Worm (Caenorhabditis elegans) whole organism, young adult: ENCODE measurements around the gene akt-2.

Experiments
- B0035.1 ChIP-seq: sonication (generic microtip); optimal IDR thresholded peaks from 2 replicates; lab custom pipeline; 2016; ENCODE audit warnings: missing genetic modification characterization, mild to moderate bottlenecking, missing compliant biosample characterization, missing genotype, missing genetic modification reagents
- B0336.3 ChIP-seq: fragments of 200-800 bp; sonication (Bioruptor generic); IDR thresholded peaks from 2 replicates; pipeline ENCODE4 v1.3.6; 2022; ENCODE audit warnings: missing genetic modification characterization, missing compliant biosample characterization
- F22D6.2 ChIP-seq: sonication (generic microtip); optimal IDR thresholded peaks from 2 replicates; lab custom pipeline; 2016; ENCODE audit warnings: mild to moderate bottlenecking, missing genetic modification characterization, missing compliant biosample characterization
- F33H1.4 ChIP-seq: fragments of 200-800 bp; sonication (Bioruptor generic); IDR thresholded peaks from 2 replicates; pipeline ENCODE4 v1.3.6; 2022; ENCODE audit warnings: missing genetic modification reagents, missing genetic modification characterization, missing compliant biosample characterization
- F57A8.1 ChIP-seq: fragments of 200-800 bp; sonication (Bioruptor generic); optimal IDR thresholded peaks from 2 replicates; lab custom pipeline; 2018; ENCODE audit warnings: mild to moderate bottlenecking, missing genetic modification characterization, moderate library complexity, missing compliant biosample characterization
- F57C9.4 ChIP-seq: sonication (generic microtip); optimal IDR thresholded peaks from 2 replicates; lab custom pipeline; 2017; ENCODE audit warnings: mild to moderate bottlenecking, missing genetic modification characterization, missing compliant biosample characterization
- K11D2.4 ChIP-seq: fragments of 200-800 bp; sonication (Bioruptor generic); IDR thresholded peaks from 2 replicates; pipeline ENCODE4 v1.3.6; 2022; ENCODE audit warnings: missing genetic modification reagents, missing genetic modification characterization, missing compliant biosample characterization
- K12H6.12 ChIP-seq: fragments of 200-800 bp; sonication (Bioruptor generic); optimal IDR thresholded peaks from 2 replicates; lab custom pipeline; 2018; ENCODE audit warnings: mild to moderate bottlenecking, missing genetic modification characterization, missing compliant biosample characterization
- Y53G8AR.9 ChIP-seq: fragments of 200-800 bp; sonication (Bioruptor generic); conservative IDR thresholded peaks from 2 replicates; pipeline ENCODE4 v1.3.6; 2022; ENCODE audit warnings: missing genetic modification reagents, missing genetic modification characterization, missing compliant biosample characterization
- Y67H2A.10 ChIP-seq: fragments of 200-800 bp; sonication (Bioruptor generic); conservative IDR thresholded peaks from 2 replicates; pipeline ENCODE4 v1.3.6; 2022; ENCODE audit warnings: missing genetic modification reagents, missing genetic modification characterization, missing compliant biosample characterization
- Y79H2A.3 ChIP-seq: fragments of 200-800 bp; sonication (Bioruptor generic); conservative IDR thresholded peaks from 2 replicates; pipeline ENCODE4 v1.3.6; 2022; ENCODE audit warnings: missing genetic modification reagents, missing genetic modification characterization, missing compliant biosample characterization
- akir-1 ChIP-seq: fragments of 200-800 bp; sonication (Bioruptor generic); optimal IDR thresholded peaks from 2 replicates; lab custom pipeline; 2018; ENCODE audit warnings: mild to moderate bottlenecking, missing genetic modification characterization, moderate library complexity, missing compliant biosample characterization
- athp-1 ChIP-seq: sonication (generic microtip); optimal IDR thresholded peaks from 2 replicates; lab custom pipeline; 2017; ENCODE audit warnings: mild to moderate bottlenecking, missing genetic modification characterization, missing compliant biosample characterization
- attf-3 ChIP-seq: fragments of 200-800 bp; sonication (Bioruptor generic); conservative IDR thresholded peaks from 2 replicates; pipeline ENCODE4 v1.3.6; 2022; ENCODE audit warnings: missing genetic modification reagents, missing genetic modification characterization, missing compliant biosample characterization
- attf-5 ChIP-seq: fragments of 200-800 bp; sonication (Bioruptor generic); optimal IDR thresholded peaks from 2 replicates; lab custom pipeline; 2018; ENCODE audit warnings: mild to moderate bottlenecking, missing genetic modification characterization, missing compliant biosample characterization
- bed-1 ChIP-seq: fragments of 200-800 bp; sonication (Bioruptor generic); IDR thresholded peaks from 2 replicates; pipeline ENCODE4 v1.3.6; 2022; ENCODE audit warnings: missing genetic modification reagents, missing genetic modification characterization, missing compliant biosample characterization
- ceh-100 ChIP-seq: fragments of 200-800 bp; sonication (Bioruptor generic); IDR thresholded peaks from 2 replicates; pipeline ENCODE4 v1.3.6; 2022; ENCODE audit warnings: missing genetic modification reagents, missing genetic modification characterization, missing compliant biosample characterization
- ceh-40 ChIP-seq: fragments of 200-800 bp; sonication (Bioruptor generic); IDR thresholded peaks from 2 replicates; pipeline ENCODE4 v1.3.6; 2022; ENCODE audit warnings: missing genetic modification characterization, missing compliant biosample characterization
- chd-7 ChIP-seq: sonication (generic microtip); optimal IDR thresholded peaks from 2 replicates; lab custom pipeline; 2016; ENCODE audit warnings: mild to moderate bottlenecking, missing genetic modification characterization, moderate library complexity, missing compliant biosample characterization
- dpff-1 ChIP-seq: sonication (generic microtip); optimal IDR thresholded peaks from 2 replicates; lab custom pipeline; 2017; ENCODE audit warnings: mild to moderate bottlenecking, missing genetic modification characterization, missing compliant biosample characterization
- dpl-1 ChIP-seq: fragments of 150-350 bp; optimal IDR thresholded peaks from 2 replicates; lab custom pipeline; 2014; ENCODE audit warnings: missing biosample characterization, missing genetic modification reagents, missing genetic modification characterization
- egl-18 ChIP-seq: fragments of 200-800 bp; sonication (Bioruptor generic); IDR thresholded peaks from 2 replicates; pipeline ENCODE4 v1.3.6; 2022; ENCODE audit warnings: missing genetic modification reagents, missing genetic modification characterization, missing compliant biosample characterization
- egrh-3 ChIP-seq: fragments of 200-800 bp; sonication (Bioruptor generic); IDR thresholded peaks from 2 replicates; pipeline ENCODE4 v1.3.6; 2022; ENCODE audit warnings: missing genetic modification reagents, missing genetic modification characterization, missing compliant biosample characterization
- ets-4 ChIP-seq: fragments of 200-800 bp; sonication (Bioruptor generic); optimal IDR thresholded peaks from 2 replicates; lab custom pipeline; 2018; ENCODE audit warnings: mild to moderate bottlenecking, missing genetic modification characterization, missing compliant biosample characterization
- gei-17 ChIP-seq: fragments of 200-800 bp; sonication (Bioruptor generic); optimal IDR thresholded peaks from 2 replicates; lab custom pipeline; 2018; ENCODE audit warnings: mild to moderate bottlenecking, missing genetic modification characterization, missing compliant biosample characterization
- hlh-26 ChIP-seq: fragments of 200-800 bp; sonication (Bioruptor generic); conservative IDR thresholded peaks from 2 replicates; pipeline ENCODE4 v1.3.6; 2022; ENCODE audit warnings: missing genetic modification reagents, missing genetic modification characterization, missing compliant biosample characterization
- hmg-1.2 ChIP-seq: fragments of 200-800 bp; sonication (Bioruptor generic); IDR thresholded peaks from 2 replicates; pipeline ENCODE4 v1.3.6; 2022; ENCODE audit warnings: missing genetic modification reagents, missing genetic modification characterization, missing compliant biosample characterization
- hmg-20 ChIP-seq: fragments of 200-800 bp; sonication (Bioruptor generic); IDR thresholded peaks from 2 replicates; pipeline ENCODE4 v1.3.6; 2022; ENCODE audit warnings: missing genetic modification reagents, missing genetic modification characterization, missing compliant biosample characterization
- lag-1 ChIP-seq: fragments of 200-800 bp; sonication (Bioruptor generic); IDR thresholded peaks from 2 replicates; pipeline ENCODE4 v1.3.6; 2022; ENCODE audit warnings: missing genetic modification reagents, missing genetic modification characterization, missing compliant biosample characterization
- lin-40 ChIP-seq: sonication (generic microtip); optimal IDR thresholded peaks from 2 replicates; lab custom pipeline; 2016; ENCODE audit warnings: missing genetic modification characterization, mild to moderate bottlenecking, missing compliant biosample characterization, missing genotype, missing genetic modification reagents
- lir-1 ChIP-seq: fragments of 200-800 bp; sonication (Bioruptor generic); conservative IDR thresholded peaks from 2 replicates; pipeline ENCODE4 v1.3.6; 2022; ENCODE audit warnings: missing genetic modification reagents, missing genetic modification characterization, missing compliant biosample characterization
- lsy-27 ChIP-seq: sonication (generic microtip); optimal IDR thresholded peaks from 2 replicates; lab custom pipeline; 2017; ENCODE audit warnings: missing genetic modification characterization, mild to moderate bottlenecking, missing compliant biosample characterization, antibody characterized with exemption, missing genotype, borderline replicate concordance; ENCODE audit not compliant: insufficient read depth
- madf-10 ChIP-seq: sonication (generic microtip); optimal IDR thresholded peaks from 2 replicates; lab custom pipeline; 2016; ENCODE audit warnings: mild to moderate bottlenecking, missing genetic modification characterization, missing compliant biosample characterization
- madf-8 ChIP-seq: fragments of 200-800 bp; sonication (Bioruptor generic); conservative IDR thresholded peaks from 2 replicates; pipeline ENCODE4 v1.3.6; 2022; ENCODE audit warnings: missing genetic modification reagents, missing genetic modification characterization, missing compliant biosample characterization
- mes-4 ChIP-seq: sonication (generic microtip); optimal IDR thresholded peaks from 2 replicates; lab custom pipeline; 2016; ENCODE audit warnings: missing genotype, missing genetic modification characterization, missing compliant biosample characterization
- mxl-1 ChIP-seq: sonication (generic microtip); optimal IDR thresholded peaks from 2 replicates; lab custom pipeline; 2016; ENCODE audit warnings: missing genetic modification characterization, missing compliant biosample characterization
- nfya-2 ChIP-seq: fragments of 200-800 bp; sonication (Bioruptor generic); IDR thresholded peaks from 2 replicates; pipeline ENCODE4 v1.3.6; 2022; ENCODE audit warnings: missing genetic modification reagents, missing genetic modification characterization, missing compliant biosample characterization
- nhr-90 ChIP-seq: sonication (generic microtip); optimal IDR thresholded peaks from 2 replicates; lab custom pipeline; 2016; ENCODE audit warnings: missing genotype, mild to moderate bottlenecking, missing genetic modification characterization, missing compliant biosample characterization
- rcor-1 ChIP-seq: fragments of 200-800 bp; sonication (Bioruptor generic); IDR thresholded peaks from 2 replicates; pipeline ENCODE4 v1.3.6; 2022; ENCODE audit warnings: missing genetic modification reagents, missing genetic modification characterization, missing compliant biosample characterization
- rec-8 ChIP-seq, 2 experiments: sonication (generic microtip); optimal IDR thresholded peaks; 2 replicates each; lab custom pipeline; 2016; ENCODE audit warnings: mild to moderate bottlenecking in 2 of 2, missing genetic modification characterization in 2 of 2, missing genetic modification reagents in 2 of 2, missing genotype in 2 of 2, missing biosample characterization in 1 of 2, missing compliant biosample characterization in 1 of 2, moderate library complexity in 1 of 2
- rpc-1 ChIP-seq, 2 experiments: fragments of 150-350 bp in 1 of 2; sonication (generic microtip) in 1 of 2; optimal IDR thresholded peaks; 2 replicates each; lab custom pipeline; 2014 to 2018; ENCODE audit warnings: missing biosample characterization in 1 of 2, missing genetic modification characterization in 1 of 2, missing genetic modification reagents in 1 of 2, missing genotype in 1 of 2
- sdz-38 ChIP-seq: sonication (generic microtip); optimal IDR thresholded peaks from 2 replicates; lab custom pipeline; 2016; ENCODE audit warnings: missing genotype, missing genetic modification characterization, missing compliant biosample characterization
- sea-2 ChIP-seq: fragments of 200-800 bp; sonication (Bioruptor generic); IDR thresholded peaks from 2 replicates; pipeline ENCODE4 v1.3.6; 2022; ENCODE audit warnings: missing genetic modification characterization, missing compliant biosample characterization
- snpc-1.1 ChIP-seq: sonication (generic microtip); optimal IDR thresholded peaks from 2 replicates; lab custom pipeline; 2017; ENCODE audit warnings: missing genetic modification characterization, mild to moderate bottlenecking, missing compliant biosample characterization, antibody characterized with exemption, moderate library complexity, missing genotype, missing genetic modification reagents; ENCODE audit not compliant: insufficient read depth
- snpc-1.3 ChIP-seq: sonication (generic microtip); optimal IDR thresholded peaks from 2 replicates; lab custom pipeline; 2017; ENCODE audit warnings: missing genetic modification characterization, mild to moderate bottlenecking, missing compliant biosample characterization, antibody characterized with exemption, moderate library complexity, missing genotype, missing genetic modification reagents; ENCODE audit not compliant: insufficient read depth
- somi-1 ChIP-seq: fragments of 200-800 bp; sonication (Bioruptor generic); optimal IDR thresholded peaks from 2 replicates; lab custom pipeline; 2018; ENCODE audit warnings: mild to moderate bottlenecking, missing genetic modification characterization, missing compliant biosample characterization
- unc-62 ChIP-seq: fragments of 150-350 bp; optimal IDR thresholded peaks from 2 replicates; lab custom pipeline; 2014; ENCODE audit warnings: missing biosample characterization, missing genetic modification reagents, missing genetic modification characterization
- zim-3 ChIP-seq: sonication (generic microtip); optimal IDR thresholded peaks from 2 replicates; lab custom pipeline; 2017; ENCODE audit warnings: mild to moderate bottlenecking, missing genetic modification characterization, moderate library complexity, missing compliant biosample characterization
- ztf-25 ChIP-seq: fragments of 200-800 bp; sonication (Bioruptor generic); IDR thresholded peaks from 2 replicates; pipeline ENCODE4 v1.3.6; 2022; ENCODE audit warnings: missing genetic modification reagents, missing genetic modification characterization, missing compliant biosample characterization

akt-2 gene

DNA sequence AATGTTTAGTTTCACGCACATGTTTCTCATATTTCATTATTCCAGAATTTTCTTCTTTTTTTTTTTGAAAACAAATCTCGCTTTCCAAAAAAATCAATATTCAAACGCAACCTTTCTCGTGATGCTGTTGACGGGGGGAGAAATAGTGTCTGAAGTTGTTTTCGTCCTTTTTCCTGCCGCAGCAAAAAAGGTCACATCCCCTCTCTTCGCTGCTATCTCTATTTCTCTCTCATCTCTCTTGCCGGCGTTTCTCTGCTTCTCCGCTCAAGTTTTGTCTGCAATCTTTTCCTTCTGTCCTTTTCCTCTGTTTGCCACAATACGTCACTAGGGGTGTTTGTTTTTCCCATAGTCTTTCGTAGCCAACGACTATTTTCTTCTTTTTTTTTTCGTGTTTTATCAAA, 760 bp upstream of the akt-2 start (continued):
- TF ChIP-seq zim-3 (tag; lab: Kevin White, UChicago), result no peak
- TF ChIP-seq B0336.3 (GFP tag; lab: Robert Waterston, UW), result 0 out of 2 replicates have a peak, but pooled peaks have one; percentile 29
- no peak for TF ChIP-seq unc-62 (GFP tag; lab: Kevin White, UChicago)
- no peak for TF ChIP-seq madf-10 (tag; lab: Kevin White, UChicago)
- TF ChIP-seq hlh-26 (GFP tag; lab: Robert Waterston, UW), result no peak
- TF ChIP-seq F57C9.4 (tag; lab: Kevin White, UChicago), result no peak
- no peak for TF ChIP-seq hmg-20 (GFP tag; lab: Robert Waterston, UW)
- no peak for TF ChIP-seq sdz-38
- TF ChIP-seq lir-1 (GFP tag; lab: Robert Waterston, UW), result no peak
- TF ChIP-seq nfya-2 (GFP tag; lab: Robert Waterston, UW), result no peak
- TF ChIP-seq snpc-1.1 (tag; lab: Kevin White, UChicago), result no peak
- no peak for TF ChIP-seq rpc-1 (optimal IDR thresholded peaks at IDR 0.05; lab: Kevin White, UChicago)
- TF ChIP-seq rpc-1 (tag; optimal IDR thresholded peaks at IDR 0.05; lab: Kevin White, UChicago), result no peak
- TF ChIP-seq snpc-1.3, result no peak
- TF ChIP-seq rcor-1, result no peak
- TF ChIP-seq Y79H2A.3 (GFP tag; lab: Robert Waterston, UW), result no peak
- TF ChIP-seq hmg-1.2 (GFP tag; lab: Robert Waterston, UW), result peak; percentile 67; the same call in 1 of the 2 replicates
- TF ChIP-seq egrh-3 (GFP tag; lab: Robert Waterston, UW), result peak; percentile 42
- TF ChIP-seq K11D2.4 (GFP tag; lab: Robert Waterston, UW), result peak; percentile 70
- TF ChIP-seq lin-40 (tag; lab: Kevin White, UChicago), result peak; percentile 81
- TF ChIP-seq mxl-1 (tag; lab: Kevin White, UChicago), result no peak
- TF ChIP-seq attf-5 (GFP tag; lab: Kevin White, UChicago), result peak; percentile 69
- no peak for TF ChIP-seq lag-1 (GFP tag; lab: Robert Waterston, UW)
- TF ChIP-seq attf-3 (GFP tag; lab: Robert Waterston, UW), result no peak
- TF ChIP-seq Y67H2A.10 (GFP tag; lab: Robert Waterston, UW), result no peak
- no peak for TF ChIP-seq egl-18 (GFP tag; lab: Robert Waterston, UW)
- no peak for TF ChIP-seq dpff-1 (tag; lab: Kevin White, UChicago)
- TF ChIP-seq sea-2 (GFP tag; lab: Robert Waterston, UW), result no peak
- no peak for TF ChIP-seq lsy-27 (tag; lab: Kevin White, UChicago)
- no peak for TF ChIP-seq akir-1 (GFP tag; lab: Kevin White, UChicago)
- peak; percentile 68 for TF ChIP-seq somi-1 (GFP tag; lab: Kevin White, UChicago)
- no peak for TF ChIP-seq Y53G8AR.9 (GFP tag; lab: Robert Waterston, UW)
- no peak for TF ChIP-seq B0035.1
- TF ChIP-seq ceh-40, result no peak
- TF ChIP-seq madf-8 (GFP tag; lab: Robert Waterston, UW), result no peak
- no peak for TF ChIP-seq bed-1 (GFP tag; lab: Robert Waterston, UW)
- no peak for TF ChIP-seq F33H1.4
- no peak for TF ChIP-seq rec-8 (tag; optimal IDR thresholded peaks at IDR 0.05; lab: Kevin White, UChicago)
- TF ChIP-seq mes-4, result no peak
- no peak for TF ChIP-seq ztf-25 (GFP tag; lab: Robert Waterston, UW)
- TF ChIP-seq dpl-1, result no peak
- TF ChIP-seq athp-1 (tag; lab: Kevin White, UChicago), result no peak
- peak; percentile 62 for TF ChIP-seq gei-17 (GFP tag; lab: Kevin White, UChicago)
- peak; percentile 84 for TF ChIP-seq K12H6.12 (tag; lab: Kevin White, UChicago)
- no peak for TF ChIP-seq F22D6.2 (tag; lab: Kevin White, UChicago)
- TF ChIP-seq ceh-100 (GFP tag; lab: Robert Waterston, UW), result no peak
- TF ChIP-seq chd-7 (tag; lab: Kevin White, UChicago), result peak; percentile 46
- TF ChIP-seq ets-4, result no peak
- no peak for TF ChIP-seq nhr-90 (tag; lab: Kevin White, UChicago)
- no peak for TF ChIP-seq F57A8.1 (GFP tag; lab: Kevin White, UChicago)
